Worm (Caenorhabditis elegans) whole organism, young adult: ENCODE results near the gene Y116F11A.1.

Source experiments
- B0019.2 ChIP-seq: fragments of 200-800 bp; sonication (Bioruptor generic); conservative IDR thresholded peaks from 2 replicates; pipeline ENCODE4 v1.3.6; 2022; ENCODE audit warnings: missing genetic modification reagents, missing genetic modification characterization, missing compliant biosample characterization
- F10E7.11 ChIP-seq: sonication (generic microtip); optimal IDR thresholded peaks from 2 replicates; lab custom pipeline; 2017; ENCODE audit warnings: mild to moderate bottlenecking, missing genetic modification characterization, moderate library complexity, missing compliant biosample characterization
- F22D6.2 ChIP-seq: sonication (generic microtip); optimal IDR thresholded peaks from 2 replicates; lab custom pipeline; 2016; ENCODE audit warnings: mild to moderate bottlenecking, missing genetic modification characterization, missing compliant biosample characterization
- F23B12.7 ChIP-seq: sonication (generic microtip); optimal IDR thresholded peaks from 2 replicates; lab custom pipeline; 2017; ENCODE audit warnings: missing genetic modification characterization, mild to moderate bottlenecking, missing compliant biosample characterization, antibody characterized with exemption, moderate library complexity; ENCODE audit not compliant: insufficient read depth
- F37B4.10 ChIP-seq: fragments of 200-800 bp; sonication (Bioruptor generic); IDR thresholded peaks from 2 replicates; pipeline ENCODE4 v1.3.6; 2022; ENCODE audit warnings: missing genetic modification characterization, missing compliant biosample characterization
- F49E8.2 ChIP-seq: sonication (generic microtip); optimal IDR thresholded peaks from 3 replicates; lab custom pipeline; 2017; ENCODE audit warnings: missing genetic modification characterization, mild to moderate bottlenecking, missing compliant biosample characterization, antibody characterized with exemption, moderate library complexity; ENCODE audit not compliant: insufficient read depth
- T07F8.4 ChIP-seq: sonication (generic microtip); optimal IDR thresholded peaks from 2 replicates; lab custom pipeline; 2016; ENCODE audit warnings: mild to moderate bottlenecking, missing genetic modification characterization, moderate library complexity, missing compliant biosample characterization
- Y56A3A.18 ChIP-seq: fragments of 200-800 bp; sonication (Bioruptor generic); IDR thresholded peaks from 2 replicates; pipeline ENCODE4 v1.3.6; 2022; ENCODE audit warnings: missing genetic modification reagents, missing genetic modification characterization, missing compliant biosample characterization
- Y67H2A.10 ChIP-seq: fragments of 200-800 bp; sonication (Bioruptor generic); conservative IDR thresholded peaks from 2 replicates; pipeline ENCODE4 v1.3.6; 2022; ENCODE audit warnings: missing genetic modification reagents, missing genetic modification characterization, missing compliant biosample characterization
- akir-1 ChIP-seq: fragments of 200-800 bp; sonication (Bioruptor generic); optimal IDR thresholded peaks from 2 replicates; lab custom pipeline; 2018; ENCODE audit warnings: mild to moderate bottlenecking, missing genetic modification characterization, moderate library complexity, missing compliant biosample characterization
- attf-6 ChIP-seq: fragments of 200-800 bp; sonication (Bioruptor generic); IDR thresholded peaks from 2 replicates; pipeline ENCODE4 v1.3.6; 2022; ENCODE audit warnings: missing genetic modification reagents, missing genetic modification characterization, missing compliant biosample characterization
- bed-1 ChIP-seq: fragments of 200-800 bp; sonication (Bioruptor generic); IDR thresholded peaks from 2 replicates; pipeline ENCODE4 v1.3.6; 2022; ENCODE audit warnings: missing genetic modification reagents, missing genetic modification characterization, missing compliant biosample characterization
- ccch-3 ChIP-seq: fragments of 200-800 bp; sonication (Bioruptor generic); optimal IDR thresholded peaks from 2 replicates; lab custom pipeline; 2018; ENCODE audit warnings: mild to moderate bottlenecking, missing genetic modification characterization, missing compliant biosample characterization
- ceh-40 ChIP-seq: fragments of 200-800 bp; sonication (Bioruptor generic); IDR thresholded peaks from 2 replicates; pipeline ENCODE4 v1.3.6; 2022; ENCODE audit warnings: missing genetic modification characterization, missing compliant biosample characterization
- ceh-91 ChIP-seq: fragments of 200-800 bp; sonication (Bioruptor generic); IDR thresholded peaks from 2 replicates; pipeline ENCODE4 v1.3.6; 2022; ENCODE audit warnings: missing genetic modification reagents, missing genetic modification characterization, missing compliant biosample characterization
- dox-1 ChIP-seq: fragments of 200-800 bp; sonication (Bioruptor generic); IDR thresholded peaks from 2 replicates; pipeline ENCODE4 v1.3.6; 2022; ENCODE audit warnings: missing genetic modification reagents, missing genetic modification characterization, missing compliant biosample characterization
- dpff-1 ChIP-seq: sonication (generic microtip); optimal IDR thresholded peaks from 2 replicates; lab custom pipeline; 2017; ENCODE audit warnings: mild to moderate bottlenecking, missing genetic modification characterization, missing compliant biosample characterization
- efl-1 ChIP-seq: fragments of 150-350 bp; optimal IDR thresholded peaks from 2 replicates; lab custom pipeline; 2014; ENCODE audit warnings: missing biosample characterization, missing genetic modification reagents, missing genetic modification characterization
- egrh-3 ChIP-seq: fragments of 200-800 bp; sonication (Bioruptor generic); IDR thresholded peaks from 2 replicates; pipeline ENCODE4 v1.3.6; 2022; ENCODE audit warnings: missing genetic modification reagents, missing genetic modification characterization, missing compliant biosample characterization
- fkh-3 ChIP-seq: sonication (generic microtip); optimal IDR thresholded peaks from 2 replicates; lab custom pipeline; 2016; ENCODE audit warnings: mild to moderate bottlenecking, missing genetic modification characterization, missing compliant biosample characterization
- lin-54 ChIP-seq: fragments of 200-800 bp; sonication (Bioruptor generic); optimal IDR thresholded peaks from 2 replicates; lab custom pipeline; 2018; ENCODE audit warnings: mild to moderate bottlenecking, missing genetic modification characterization, missing compliant biosample characterization
- madf-3 ChIP-seq: fragments of 200-800 bp; sonication (Bioruptor generic); IDR thresholded peaks from 2 replicates; pipeline ENCODE4 v1.3.6; 2022; ENCODE audit warnings: missing genetic modification reagents, missing genetic modification characterization, missing compliant biosample characterization
- madf-8 ChIP-seq: fragments of 200-800 bp; sonication (Bioruptor generic); conservative IDR thresholded peaks from 2 replicates; pipeline ENCODE4 v1.3.6; 2022; ENCODE audit warnings: missing genetic modification reagents, missing genetic modification characterization, missing compliant biosample characterization
- nhr-80 ChIP-seq: sonication (generic microtip); optimal IDR thresholded peaks from 2 replicates; lab custom pipeline; 2016; ENCODE audit warnings: missing genetic modification characterization, missing compliant biosample characterization
- snpc-1.3 ChIP-seq: sonication (generic microtip); optimal IDR thresholded peaks from 2 replicates; lab custom pipeline; 2017; ENCODE audit warnings: missing genetic modification characterization, mild to moderate bottlenecking, missing compliant biosample characterization, antibody characterized with exemption, moderate library complexity, missing genotype, missing genetic modification reagents; ENCODE audit not compliant: insufficient read depth
- snpc-4 ChIP-seq, 5 experiments: fragments of 150-350 bp in 1 of 5; sonication (generic microtip) in 4 of 5; optimal IDR thresholded peaks; 2 replicates each; lab custom pipeline; 2014 to 2018; ENCODE audit warnings: missing genetic modification characterization in 5 of 5, missing biosample characterization in 3 of 5, antibody characterized with exemption in 2 of 5, mild to moderate bottlenecking in 2 of 5, missing compliant biosample characterization in 2 of 5, missing genotype in 2 of 5, moderate library complexity in 2 of 5, missing genetic modification reagents in 1 of 5
- somi-1 ChIP-seq: fragments of 200-800 bp; sonication (Bioruptor generic); optimal IDR thresholded peaks from 2 replicates; lab custom pipeline; 2018; ENCODE audit warnings: mild to moderate bottlenecking, missing genetic modification characterization, missing compliant biosample characterization
- tlf-1 ChIP-seq: fragments of 200-800 bp; sonication (Bioruptor generic); optimal IDR thresholded peaks from 2 replicates; lab custom pipeline; 2018; ENCODE audit warnings: mild to moderate bottlenecking, missing genetic modification characterization, missing compliant biosample characterization
- xnd-1 ChIP-seq: sonication (generic microtip); optimal IDR thresholded peaks from 2 replicates; lab custom pipeline; 2016; ENCODE audit warnings: missing genotype, missing genetic modification reagents, missing genetic modification characterization, missing compliant biosample characterization
- zfh-2 ChIP-seq: fragments of 200-800 bp; sonication (Bioruptor generic); conservative IDR thresholded peaks from 2 replicates; pipeline ENCODE4 v1.3.6; 2022; ENCODE audit warnings: missing genetic modification reagents, missing genetic modification characterization, missing compliant biosample characterization
- ztf-28 ChIP-seq: fragments of 200-800 bp; sonication (Bioruptor generic); IDR thresholded peaks from 2 replicates; pipeline ENCODE4 v1.3.6; 2022; ENCODE audit warnings: missing genetic modification reagents, missing genetic modification characterization, missing compliant biosample characterization
- ztf-6 ChIP-seq: fragments of 200-800 bp; sonication (Bioruptor generic); IDR thresholded peaks from 2 replicates; pipeline ENCODE4 v1.3.6; 2022; ENCODE audit warnings: missing genetic modification reagents, missing genetic modification characterization, missing compliant biosample characterization

Gene Y116F11A.1

DNA sequence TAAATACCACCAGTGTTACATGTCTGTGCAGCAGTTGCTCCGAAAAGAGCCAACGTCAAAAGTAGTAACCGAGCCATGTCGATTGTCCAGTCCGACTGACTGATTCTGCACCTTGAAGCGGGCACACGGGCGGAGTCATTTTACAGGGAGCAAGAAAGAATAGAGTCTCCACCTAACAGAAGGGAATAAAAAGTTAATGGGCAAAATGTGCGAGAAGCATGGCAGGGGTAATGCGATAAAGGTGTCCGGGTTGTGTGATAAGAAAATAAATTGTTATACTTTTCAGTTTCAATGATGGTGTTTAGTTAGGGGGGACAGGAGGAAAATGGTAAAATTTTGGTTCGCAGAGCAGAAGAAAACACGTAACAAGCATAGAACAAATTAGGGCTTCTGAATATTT, 24.9 kb downstream of the Y116F11A.1 start, which contains the start of gene clec-50:
Gene clec-50 (minus strand): TSS at position 109 of the 400 bp plus-strand sequence.
- TF ChIP-seq nhr-80 (tag; lab: Kevin White, UChicago) (peak; percentile 95), dox-1 (GFP tag; lab: Robert Waterston, UW) (peak; percentile 49), ceh-91 (no peak), bed-1 (no peak)

DNA sequence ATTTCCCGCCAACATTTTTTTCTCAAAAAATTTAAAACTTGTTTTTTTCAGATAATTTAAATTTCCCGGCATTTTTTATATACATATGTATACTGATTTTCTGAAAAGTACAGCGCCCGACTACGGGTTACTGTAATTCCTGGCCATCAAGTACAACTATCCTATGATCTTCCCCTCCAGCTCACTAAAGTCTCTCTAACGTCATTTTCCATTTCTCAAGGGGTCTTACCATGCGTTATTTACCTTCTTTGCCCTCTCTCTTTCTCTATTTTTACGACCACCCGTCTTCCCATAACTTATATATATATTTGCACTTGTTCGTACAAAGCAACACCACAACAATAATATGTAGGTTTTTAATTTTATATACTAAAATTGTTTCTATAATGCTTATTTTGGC, 25.9 kb downstream of the Y116F11A.1 start, which contains the start of gene W04E12.9:
Gene W04E12.9 (plus strand): TSS at position 301 of the 400 bp plus-strand sequence.
- no peak for TF ChIP-seq Y56A3A.18 (GFP tag; lab: Robert Waterston, UW)
- no peak for TF ChIP-seq dpff-1
- TF ChIP-seq F22D6.2 (tag; lab: Kevin White, UChicago) = no peak
- TF ChIP-seq fkh-3 (tag; lab: Kevin White, UChicago) = no peak
- TF ChIP-seq tlf-1 (GFP tag; lab: Kevin White, UChicago) = no peak
- TF ChIP-seq, all 124 proteins: peak for 0

DNA sequence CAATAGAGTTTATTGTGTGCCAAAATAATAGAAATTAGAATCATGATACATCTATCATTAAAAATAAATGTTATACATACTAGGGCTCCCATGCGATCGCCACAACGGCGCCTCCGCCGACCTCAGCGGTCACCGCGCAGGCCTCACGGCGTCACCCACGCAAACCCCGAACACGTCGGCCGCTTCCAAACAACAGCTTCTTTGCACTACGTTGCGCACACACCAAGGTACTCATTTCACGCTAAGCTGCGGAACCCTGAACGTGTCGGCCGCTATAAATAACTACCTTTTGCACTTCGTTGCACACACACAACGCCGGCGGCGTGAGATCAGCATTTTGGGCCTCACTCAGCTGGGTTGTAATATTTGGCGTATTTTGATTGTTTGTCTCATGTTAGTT, 28.9 kb downstream of the Y116F11A.1 start:
- TF ChIP-seq madf-3 (GFP tag; lab: Robert Waterston, UW) (0 out of 2 replicates have a peak, but pooled peaks have one; percentile 33), attf-6 (GFP tag; lab: Robert Waterston, UW) (no peak), Y67H2A.10 (no peak), ccch-3 (GFP tag; lab: Kevin White, UChicago) (no peak), F49E8.2 (no peak), F10E7.11 (tag; lab: Kevin White, UChicago) (no peak), akir-1 (no peak), madf-8 (no peak), somi-1 (GFP tag; lab: Kevin White, UChicago) (no peak), B0019.2 (no peak), ztf-28 (GFP tag; lab: Robert Waterston, UW) (0 out of 2 replicates have a peak, but pooled peaks have one; percentile 24), snpc-4 (GFP tag; optimal IDR thresholded peaks at IDR 0.05; lab: Kevin White, UChicago) (no peak), snpc-4 (tag; optimal IDR thresholded peaks at IDR 0.05; lab: Kevin White, UChicago) (peak in 2 of 4 experiments; percentile 53 to 68), F37B4.10 (GFP tag; lab: Robert Waterston, UW) (0 out of 2 replicates have a peak, but pooled peaks have one; percentile 84), snpc-1.3 (tag; lab: Kevin White, UChicago) (no peak), xnd-1 (tag; lab: Kevin White, UChicago) (no peak), zfh-2 (GFP tag; lab: Robert Waterston, UW) (peak; percentile 73), egrh-3 (GFP tag; lab: Robert Waterston, UW) (peak; percentile 11; the same call in 1 of the 2 replicates), lin-54 (GFP tag; lab: Kevin White, UChicago) (no peak), ztf-6 (GFP tag; lab: Robert Waterston, UW) (no peak), F23B12.7 (tag; lab: Kevin White, UChicago) (no peak)

DNA sequence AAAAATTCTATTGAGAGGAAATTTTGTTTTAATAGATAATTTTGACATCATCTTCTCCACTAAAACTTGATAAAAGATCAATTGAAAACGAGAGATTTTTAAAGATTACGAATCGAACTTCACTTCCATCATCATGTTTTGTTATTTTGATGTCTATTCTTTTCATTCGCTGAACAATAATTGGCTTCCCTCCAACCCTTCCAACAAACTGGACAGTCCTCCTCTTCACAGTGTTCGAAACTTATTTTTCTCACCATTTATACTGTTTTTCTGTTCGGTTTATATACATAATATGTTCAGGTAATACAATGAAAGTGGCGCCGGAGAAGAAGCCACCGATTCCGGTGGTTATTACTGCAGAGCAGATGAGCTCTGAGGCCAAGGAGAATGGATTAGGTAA, 30.4 kb downstream of the Y116F11A.1 start, which contains the start of gene M162.5:
Gene M162.5 (plus strand): TSS at position 301 of the 400 bp plus-strand sequence.
- TF ChIP-seq ceh-40 (GFP tag; lab: Robert Waterston, UW) = no peak
- no peak for TF ChIP-seq T07F8.4 (tag; lab: Kevin White, UChicago)
- no peak for TF ChIP-seq efl-1 (GFP tag; lab: Kevin White, UChicago)
